Fruit fly (Drosophila melanogaster) whole organism, embryonic: Measurements from ENCODE around the gene mRpL20.

ENCODE experiments used
- ATbp ChIP-seq: fragments of 200-800 bp; sonication (Bioruptor generic); optimal IDR thresholded peaks from 2 replicates; lab custom pipeline; 2017; ENCODE audit warnings: missing biosample characterization, mild to moderate bottlenecking, missing genetic modification characterization, missing genetic modification reagents
- BEAF-32 ChIP-seq: fragments of 200-800 bp; sonication (Bioruptor generic); optimal IDR thresholded peaks from 3 replicates; lab custom pipeline; 2017; ENCODE audit warnings: missing biosample characterization, missing genetic modification characterization, mild to moderate bottlenecking, moderate library complexity, missing genetic modification reagents
- CG1024 ChIP-seq: fragments of 200-800 bp; sonication (Bioruptor generic); IDR thresholded peaks from 2 replicates; pipeline ENCODE4 v1.3.6; 2022; ENCODE audit warnings: missing biosample characterization, missing genetic modification characterization
- CG10543 ChIP-seq: fragments of 200-800 bp; sonication (Bioruptor generic); optimal IDR thresholded peaks from 3 replicates; lab custom pipeline; 2017; ENCODE audit warnings: missing biosample characterization, mild to moderate bottlenecking, missing genetic modification characterization, moderate library complexity
- CG13287 ChIP-seq: fragments of 200-800 bp; sonication (Bioruptor generic); IDR thresholded peaks from 2 replicates; pipeline ENCODE4 v1.3.6; 2022; ENCODE audit warnings: missing biosample characterization, missing genetic modification characterization; ENCODE audit not compliant: partially characterized antibody
- CG13424 ChIP-seq: fragments of 200-800 bp; sonication (Bioruptor generic); optimal IDR thresholded peaks from 2 replicates; lab custom pipeline; 2019; ENCODE audit warnings: missing biosample characterization, mild to moderate bottlenecking, missing genetic modification characterization, moderate library complexity
- CG15011 ChIP-seq: fragments of 200-800 bp; sonication (Bioruptor generic); optimal IDR thresholded peaks from 3 replicates; lab custom pipeline; 2018; ENCODE audit warnings: missing biosample characterization, mild to moderate bottlenecking, missing genetic modification characterization
- CG15514 ChIP-seq: fragments of 200-800 bp; sonication (Bioruptor generic); optimal IDR thresholded peaks from 3 replicates; lab custom pipeline; 2017; ENCODE audit warnings: missing biosample characterization, missing genetic modification characterization, mild to moderate bottlenecking, moderate library complexity, missing genetic modification reagents
- CG17359 ChIP-seq: fragments of 200-800 bp; sonication (Bioruptor generic); optimal IDR thresholded peaks from 3 replicates; lab custom pipeline; 2018; ENCODE audit warnings: missing biosample characterization, mild to moderate bottlenecking, missing genetic modification characterization, moderate library complexity
- CG17361 ChIP-seq: fragments of 200-800 bp; sonication (Bioruptor generic); IDR thresholded peaks from 3 replicates; pipeline ENCODE4 v1.3.6; 2022; ENCODE audit warnings: missing biosample characterization, missing genetic modification characterization
- CG18476 ChIP-seq: fragments of 200-800 bp; sonication (Bioruptor generic); optimal IDR thresholded peaks from 2 replicates; lab custom pipeline; 2016; ENCODE audit warnings: missing biosample characterization, mild to moderate bottlenecking, missing genetic modification characterization
- CG18599 ChIP-seq: fragments of 200-800 bp; sonication (Bioruptor generic); optimal IDR thresholded peaks from 3 replicates; lab custom pipeline; 2017; ENCODE audit warnings: missing biosample characterization, missing genetic modification characterization, mild to moderate bottlenecking, moderate library complexity, missing genetic modification reagents
- CG2712 ChIP-seq: fragments of 200-800 bp; optimal IDR thresholded peaks from 3 replicates; lab custom pipeline; 2019; ENCODE audit warnings: missing biosample characterization, mild to moderate bottlenecking, missing genetic modification characterization, moderate library complexity
- CG32767 ChIP-seq: fragments of 200-800 bp; sonication (Bioruptor generic); IDR thresholded peaks from 2 replicates; pipeline ENCODE4 v1.3.6; 2022; ENCODE audit warnings: missing biosample characterization, missing genetic modification characterization
- CG4404 ChIP-seq: fragments of 200-800 bp; sonication (Bioruptor generic); IDR thresholded peaks from 2 replicates; pipeline ENCODE4 v1.3.6; 2022; ENCODE audit warnings: missing biosample characterization, missing genetic modification characterization
- CG6854 ChIP-seq: fragments of 200-800 bp; sonication (Bioruptor generic); optimal IDR thresholded peaks from 3 replicates; lab custom pipeline; 2017; ENCODE audit warnings: missing biosample characterization, mild to moderate bottlenecking, missing genetic modification characterization
- CG8359 ChIP-seq: fragments of 200-800 bp; sonication (Bioruptor generic); optimal IDR thresholded peaks from 2 replicates; lab custom pipeline; 2017; ENCODE audit warnings: missing biosample characterization, mild to moderate bottlenecking, missing genetic modification characterization, borderline replicate concordance
- CG9797 ChIP-seq: fragments of 200-800 bp; sonication (Bioruptor generic); optimal IDR thresholded peaks from 3 replicates; lab custom pipeline; 2018; ENCODE audit warnings: missing biosample characterization, mild to moderate bottlenecking, missing genetic modification characterization
- CG9817 ChIP-seq: fragments of 200-800 bp; sonication (Bioruptor generic); optimal IDR thresholded peaks from 2 replicates; lab custom pipeline; 2018; ENCODE audit warnings: missing biosample characterization, mild to moderate bottlenecking, missing genetic modification characterization, moderate library complexity
- CTCF ChIP-seq: fragments of 200-800 bp; sonication (Bioruptor generic); optimal IDR thresholded peaks from 2 replicates; lab custom pipeline; 2017; ENCODE audit warnings: missing biosample characterization, mild to moderate bottlenecking, missing genetic modification characterization, moderate library complexity
- Deaf1 ChIP-seq: fragments of 200-800 bp; optimal IDR thresholded peaks from 3 replicates; lab custom pipeline; 2019; ENCODE audit warnings: missing biosample characterization, mild to moderate bottlenecking, missing genetic modification characterization, moderate library complexity
- Ets65A ChIP-seq: fragments of 200-800 bp; sonication (Bioruptor generic); peaks from one replicate; lab custom pipeline; 2016; ENCODE audit warnings: missing biosample characterization, missing genetic modification characterization
- Hey ChIP-seq: fragments of 200-800 bp; sonication (Bioruptor generic); optimal IDR thresholded peaks from 3 replicates; lab custom pipeline; 2018; ENCODE audit warnings: missing biosample characterization, mild to moderate bottlenecking, missing genetic modification characterization
- Hr3 ChIP-seq: fragments of 200-800 bp; sonication (Bioruptor generic); optimal IDR thresholded peaks from 3 replicates; lab custom pipeline; 2016; ENCODE audit warnings: missing biosample characterization, missing genetic modification characterization
- Hsf ChIP-seq: fragments of 200-800 bp; sonication (Bioruptor generic); optimal IDR thresholded peaks from 3 replicates; lab custom pipeline; 2016; ENCODE audit warnings: missing biosample characterization, missing genetic modification characterization
- Meics ChIP-seq: fragments of 200-800 bp; sonication (Bioruptor generic); optimal IDR thresholded peaks from 2 replicates; lab custom pipeline; 2017; ENCODE audit warnings: missing biosample characterization, mild to moderate bottlenecking, missing genetic modification characterization
- NK7.1 ChIP-seq: fragments of 200-800 bp; sonication (Bioruptor generic); optimal IDR thresholded peaks from 3 replicates; lab custom pipeline; 2016; ENCODE audit warnings: missing biosample characterization, missing genetic modification characterization
- Oli ChIP-seq: fragments of 200-800 bp; sonication (Bioruptor generic); optimal IDR thresholded peaks from 2 replicates; lab custom pipeline; 2018; ENCODE audit warnings: missing biosample characterization, mild to moderate bottlenecking, missing genetic modification characterization, moderate library complexity
- Rx ChIP-seq: fragments of 200-800 bp; sonication (Bioruptor generic); IDR thresholded peaks from 2 replicates; pipeline ENCODE4 v1.3.6; 2022; ENCODE audit warnings: missing biosample characterization, missing genetic modification characterization
- aop ChIP-seq: fragments of 200-800 bp; sonication (Bioruptor generic); IDR thresholded peaks from 2 replicates; pipeline ENCODE4 v1.3.6; 2022; ENCODE audit warnings: missing biosample characterization, missing genetic modification characterization
- croc ChIP-seq: fragments of 200-800 bp; sonication (Bioruptor generic); conservative IDR thresholded peaks from 3 replicates; pipeline ENCODE4 v1.3.6; 2022; ENCODE audit warnings: missing biosample characterization, missing genetic modification characterization
- cwo ChIP-seq: fragments of 200-800 bp; sonication (Bioruptor generic); optimal IDR thresholded peaks from 3 replicates; lab custom pipeline; 2017; ENCODE audit warnings: missing biosample characterization, missing genetic modification characterization, mild to moderate bottlenecking, moderate library complexity, missing genetic modification reagents
- gsb ChIP-seq: fragments of 200-800 bp; sonication (Bioruptor generic); IDR thresholded peaks from 2 replicates; pipeline ENCODE4 v1.3.6; 2022; ENCODE audit warnings: missing biosample characterization, missing genetic modification characterization
- gt ChIP-seq: fragments of 200-800 bp; sonication (Bioruptor generic); IDR thresholded peaks from 2 replicates; pipeline ENCODE4 v1.3.6; 2022; ENCODE audit warnings: missing biosample characterization, missing genetic modification characterization
- inv ChIP-seq: fragments of 200-800 bp; sonication (Bioruptor generic); IDR thresholded peaks from 2 replicates; pipeline ENCODE4 v1.3.6; 2022; ENCODE audit warnings: missing biosample characterization, missing genetic modification characterization; ENCODE audit not compliant: partially characterized antibody
- jumu ChIP-seq: fragments of 200-800 bp; sonication (Bioruptor generic); optimal IDR thresholded peaks from 3 replicates; lab custom pipeline; 2016; ENCODE audit warnings: missing biosample characterization, missing genetic modification characterization
- nerfin-2 ChIP-seq: fragments of 200-800 bp; sonication (Bioruptor generic); IDR thresholded peaks from 2 replicates; pipeline ENCODE4 v1.3.6; 2022; ENCODE audit warnings: missing biosample characterization, missing genetic modification characterization; ENCODE audit not compliant: partially characterized antibody
- otp ChIP-seq: fragments of 200-800 bp; sonication (Bioruptor generic); IDR thresholded peaks from 3 replicates; pipeline ENCODE4, ENCODE4 v1.3.6; 2022; ENCODE audit warnings: missing biosample characterization, missing genetic modification characterization
- prd ChIP-seq, 3 experiments: fragments of >200 bp in 2 of 3; fragments of 200-800 bp in 1 of 3; sonication (Bioruptor generic) in 1 of 3; optimal IDR thresholded peaks in 2 of 3; IDR thresholded peaks in 1 of 3; 2 replicates in 2 of 3; 3 replicates in 1 of 3; pipeline versions ENCODE4 v1.3.6 to Lab custom; 2017 to 2022; ENCODE audit warnings: missing biosample characterization in 1 of 3, missing genetic modification characterization in 1 of 3
- pros ChIP-seq: fragments of 200-800 bp; sonication (Bioruptor generic); optimal IDR thresholded peaks from 3 replicates; lab custom pipeline; 2019; ENCODE audit warnings: missing biosample characterization, mild to moderate bottlenecking, missing genetic modification characterization, moderate library complexity
- psq ChIP-seq: fragments of 200-800 bp; sonication (Bioruptor generic); optimal IDR thresholded peaks from 2 replicates; lab custom pipeline; 2017; ENCODE audit warnings: missing biosample characterization, missing genetic modification characterization
- row ChIP-seq: fragments of 200-800 bp; sonication (Bioruptor generic); IDR thresholded peaks from 3 replicates; pipeline ENCODE4 v1.3.6; 2022; ENCODE audit warnings: missing biosample characterization, missing genetic modification characterization
- sim ChIP-seq: fragments of 200-800 bp; sonication (Bioruptor generic); IDR thresholded peaks from 2 replicates; pipeline ENCODE4 v1.3.6; 2022; ENCODE audit warnings: missing biosample characterization, missing genetic modification characterization
- sima ChIP-seq: fragments of 200-800 bp; sonication (Bioruptor generic); optimal IDR thresholded peaks from 2 replicates; lab custom pipeline; 2016; ENCODE audit warnings: missing biosample characterization, missing genetic modification characterization
- ssp ChIP-seq: fragments of 200-800 bp; sonication (Bioruptor generic); IDR thresholded peaks from 2 replicates; pipeline ENCODE4 v1.3.6; 2022; ENCODE audit warnings: missing biosample characterization, missing genetic modification characterization
- tll ChIP-seq, 2 experiments: fragments of 200-800 bp in 1 of 2; fragments of >200 bp in 1 of 2; sonication (Bioruptor generic) in 1 of 2; optimal IDR thresholded peaks; 2 replicates each; lab custom pipeline; 2017 to 2019; ENCODE audit warnings: missing biosample characterization in 2 of 2, missing genetic modification characterization in 2 of 2, mild to moderate bottlenecking in 1 of 2, moderate library complexity in 1 of 2
- toy ChIP-seq: fragments of 200-800 bp; sonication (Bioruptor generic); IDR thresholded peaks from 2 replicates; pipeline ENCODE4 v1.3.6; 2022; ENCODE audit warnings: missing biosample characterization, missing genetic modification characterization
- trem ChIP-seq: fragments of 200-800 bp; optimal IDR thresholded peaks from 3 replicates; lab custom pipeline; 2019; ENCODE audit warnings: missing biosample characterization, mild to moderate bottlenecking, missing genetic modification characterization, moderate library complexity

Gene mRpL20

DNA sequence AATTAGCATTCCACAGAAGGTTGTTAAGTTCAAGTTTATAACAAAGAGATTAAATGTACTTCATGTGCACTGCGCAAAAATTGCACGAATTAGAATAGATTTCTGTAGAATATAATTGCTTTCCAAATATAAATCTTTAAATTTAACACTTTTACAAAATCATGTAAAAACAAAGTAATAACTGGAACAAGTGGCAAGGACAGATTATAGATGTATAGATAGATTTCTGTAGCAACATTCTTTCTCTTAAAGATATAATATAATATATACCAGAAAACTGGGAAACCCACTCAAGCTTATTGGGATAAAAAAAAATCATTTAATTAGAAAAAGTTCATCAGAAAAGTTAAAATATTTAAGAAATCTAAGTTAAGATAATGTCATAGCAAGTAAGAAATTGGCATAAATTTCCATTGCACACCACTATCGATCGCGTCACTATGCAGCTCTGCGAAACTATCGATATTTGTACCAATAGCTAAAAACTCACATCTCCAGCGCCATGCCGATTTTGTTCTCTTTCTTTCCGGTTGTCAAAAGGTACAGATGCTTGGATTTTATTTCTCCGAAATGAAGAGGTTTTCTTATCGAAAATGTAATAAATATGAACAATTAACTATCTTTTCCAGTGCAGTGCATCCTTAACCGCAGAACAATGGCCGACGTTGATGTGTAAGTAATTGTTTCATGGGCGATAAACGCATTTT lies 5.3 kb upstream of the mRpL20 start, which contains the start of gene RpS12 (continued):
- TF ChIP-seq croc (GFP tag; lab: Robert Waterston, UW) (no peak; the same call in 2 of the 3 replicates), CG32767 (0 out of 2 replicates have a peak, but pooled peaks have one; percentile 31), CG4404 (GFP tag; lab: Robert Waterston, UW) (peak; percentile 28), otp (GFP tag; lab: Robert Waterston, UW) (peak; percentile 82), BEAF-32 (peak; percentile 86), gsb (GFP tag; lab: Robert Waterston, UW) (peak; percentile 50; the same call in 1 of the 2 replicates), CG9797 (no peak), CG13424 (tag; lab: Kevin White, UChicago) (peak; percentile 45), CG9817 (tag; lab: Kevin White, UChicago) (peak; percentile 73), CG6854 (peak; percentile 68), CG18599 (peak; percentile 78), CG17361 (GFP tag; lab: Robert Waterston, UW) (peak; percentile 70), NK7.1 (peak; percentile 63), psq (GFP tag; lab: Kevin White, UChicago) (no peak), inv (peak; percentile 82), prd (optimal IDR thresholded peaks at IDR 0.05; lab: Kevin White, UChicago) (no peak), prd (GFP tag; IDR thresholded peaks at IDR 0.05; lab: Robert Waterston, UW) (peak; percentile 48; the same call in 2 of the 3 replicates), tll (GFP tag; optimal IDR thresholded peaks at IDR 0.05; lab: Kevin White, UChicago) (no peak), aop (GFP tag; lab: Robert Waterston, UW) (0 out of 2 replicates have a peak, but pooled peaks have one; percentile 47), CG8359 (GFP tag; lab: Kevin White, UChicago) (peak; percentile 55), CG10543 (GFP tag; lab: Kevin White, UChicago) (peak; percentile 63), Deaf1 (tag; lab: Kevin White, UChicago) (peak; percentile 13), ATbp (GFP tag; lab: Kevin White, UChicago) (peak; percentile 72), toy (peak; percentile 64; the same call in 1 of the 2 replicates), pros (GFP tag; lab: Kevin White, UChicago) (no peak), Hsf (GFP tag; lab: Kevin White, UChicago) (peak; percentile 85), Hey (tag; lab: Kevin White, UChicago) (peak; percentile 37), CTCF (peak; percentile 45), CG15514 (peak; percentile 87), nerfin-2 (GFP tag; lab: Robert Waterston, UW) (0 out of 2 replicates have a peak, but pooled peaks have one; percentile 51), CG1024 (GFP tag; lab: Robert Waterston, UW) (peak; percentile 70), sim (GFP tag; lab: Robert Waterston, UW) (0 out of 2 replicates have a peak, but pooled peaks have one; percentile 25), Ets65A (GFP tag; lab: Kevin White, UChicago) (peak; percentile 99), ssp (GFP tag; lab: Robert Waterston, UW) (peak; percentile 97), Hr3 (GFP tag; lab: Kevin White, UChicago) (peak; percentile 55), row (peak; percentile 80), CG2712 (tag; lab: Kevin White, UChicago) (peak; percentile 43), jumu (GFP tag; lab: Kevin White, UChicago) (peak; percentile 59), gt (GFP tag; lab: Robert Waterston, UW) (no peak), trem (peak; percentile 63), CG13287 (peak; percentile 73), Oli (tag; lab: Kevin White, UChicago) (peak; percentile 60), Meics (peak; percentile 89), CG17359 (peak; percentile 68), Rx (GFP tag; lab: Robert Waterston, UW) (peak; percentile 63; the same call in 1 of the 2 replicates), CG15011 (GFP tag; lab: Kevin White, UChicago) (peak; percentile 56), CG18476 (GFP tag; lab: Kevin White, UChicago) (no peak), cwo (GFP tag; lab: Kevin White, UChicago) (peak; percentile 25), sima (GFP tag; lab: Kevin White, UChicago) (peak; percentile 34)
